Worm (Caenorhabditis elegans) whole organism, L1 larva: ENCODE results near the gene T13G4.7.

Experiments
- ama-1 ChIP-seq: fragments of 150-350 bp; optimal IDR thresholded peaks from 2 replicates; lab custom pipeline; 2014
- ceh-82 ChIP-seq, 3 experiments: fragments of 150-350 bp in 1 of 3; sonication (generic microtip) in 2 of 3; optimal IDR thresholded peaks; 2 replicates each; lab custom pipeline; 2014 to 2017; ENCODE audit warnings: missing biosample characterization in 3 of 3, missing genetic modification characterization in 3 of 3
- dpl-1 ChIP-seq, 3 experiments: fragments of 150-350 bp in 2 of 3; sonication (generic microtip) in 1 of 3; optimal IDR thresholded peaks; 2 replicates each; lab custom pipeline; 2014 to 2017; ENCODE audit warnings: missing biosample characterization in 3 of 3, missing genetic modification characterization in 3 of 3, missing genetic modification reagents in 3 of 3
- dsc-1 ChIP-seq: sonication (generic microtip); optimal IDR thresholded peaks from 2 replicates; lab custom pipeline; 2016; ENCODE audit warnings: mild to moderate bottlenecking, missing genetic modification characterization, missing compliant biosample characterization
- lin-13 ChIP-seq: fragments of 150-350 bp; optimal IDR thresholded peaks from 2 replicates; lab custom pipeline; 2014; ENCODE audit warnings: missing biosample characterization, missing genetic modification reagents, missing genetic modification characterization
- nhr-11 ChIP-seq: fragments of 150-350 bp; optimal IDR thresholded peaks from 2 replicates; lab custom pipeline; 2014; ENCODE audit warnings: missing biosample characterization, missing genetic modification characterization
- nhr-28 ChIP-seq: fragments of 150-350 bp; optimal IDR thresholded peaks from 2 replicates; lab custom pipeline; 2014; ENCODE audit warnings: missing biosample characterization, missing genetic modification characterization
- tbx-2 ChIP-seq: sonication (generic microtip); optimal IDR thresholded peaks from 2 replicates; lab custom pipeline; 2016; ENCODE audit warnings: missing genetic modification characterization, missing compliant biosample characterization
- tlp-1 ChIP-seq: fragments of 150-350 bp; optimal IDR thresholded peaks from 2 replicates; lab custom pipeline; 2014; ENCODE audit warnings: missing biosample characterization, missing genetic modification characterization

- no peak for TF ChIP-seq nhr-11 (tag; lab: Kevin White, UChicago)
- no peak for TF ChIP-seq dpl-1 (GFP tag; optimal IDR thresholded peaks at IDR 0.05; lab: Kevin White, UChicago)
- no peak for TF ChIP-seq tbx-2 (tag; lab: Kevin White, UChicago)
- TF ChIP-seq ceh-82 (tag; optimal IDR thresholded peaks at IDR 0.05; lab: Kevin White, UChicago) = no peak
- no peak for TF ChIP-seq lin-13 (GFP tag; lab: Kevin White, UChicago)
- TF ChIP-seq tlp-1 = no peak
- TF ChIP-seq dsc-1 (tag; lab: Kevin White, UChicago) = no peak
- TF ChIP-seq nhr-28 (tag; lab: Kevin White, UChicago) = no peak
- TF ChIP-seq ama-1 (lab: Kevin White, UChicago) = no peak
Measured at ce11 chrX:1209096-1209495, 3.2 kb upstream of the T13G4.7 start, which contains the start of gene C46H3.1.
